Fruit fly (Drosophila melanogaster): Measurements from ENCODE around the gene Hex-A.

DNA sequence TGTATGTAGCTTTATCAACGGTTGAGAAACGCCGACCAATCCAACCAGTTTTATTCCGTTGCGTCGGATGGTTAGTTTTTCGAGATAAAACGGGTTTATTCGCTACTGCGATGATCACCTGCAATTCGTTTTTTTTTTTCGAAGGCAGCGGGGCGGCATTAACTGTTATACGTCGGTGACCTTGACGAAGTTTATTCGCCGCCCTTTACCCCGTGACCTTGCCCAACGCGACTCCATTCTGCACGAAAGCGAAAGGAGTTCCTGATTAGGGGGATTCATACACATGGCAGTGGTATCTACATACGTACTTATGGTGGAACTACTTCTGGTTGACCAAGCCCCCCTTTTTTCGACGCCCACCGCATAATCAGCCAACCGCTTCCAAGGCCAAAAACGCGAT is 4.9 kb upstream of the Hex-A start:
- no peak for TF ChIP-seq Ets98B (GFP tag; IDR thresholded peaks at IDR 0.05)
- TF ChIP-seq CG10348 (GFP tag; IDR thresholded peaks at IDR 0.05), result no peak
- TF ChIP-seq EcR (GFP tag; optimal IDR thresholded peaks at IDR 0.05), result peak; percentile 92
- TF ChIP-seq Snoo (tag; optimal IDR thresholded peaks at IDR 0.05), result no peak
- TF ChIP-seq CG14655 (GFP tag; optimal IDR thresholded peaks at IDR 0.05), result no peak
- TF ChIP-seq CG15710 (tag; optimal IDR thresholded peaks at IDR 0.05), result no peak
- peak; percentile 9; the same call in 1 of the 3 replicates for TF ChIP-seq fd96Ca (GFP tag; IDR thresholded peaks at IDR 0.05)
- TF ChIP-seq CG13204 (GFP tag; optimal IDR thresholded peaks at IDR 0.05), result no peak
- TF ChIP-seq CG32121 (GFP tag; IDR thresholded peaks at IDR 0.05), result no peak
- no peak for TF ChIP-seq Pif1B (GFP tag; optimal IDR thresholded peaks at IDR 0.05)
- TF ChIP-seq CG4496 (GFP tag; IDR thresholded peaks at IDR 0.05), result 0 out of 3 replicates have a peak, but pooled peaks have one; percentile 11
- no peak for TF ChIP-seq gl (tag; optimal IDR thresholded peaks at IDR 0.05)
- TF ChIP-seq CG8301 (tag; optimal IDR thresholded peaks at IDR 0.05), result no peak
